Fruit fly (Drosophila melanogaster) whole organism, embryonic: ENCODE data around the gene CG44362.

Source experiments
- Ada2b ChIP-seq: fragments of 200-800 bp; sonication (Bioruptor generic); IDR thresholded peaks from 2 replicates; pipeline ENCODE4 v1.3.6; 2022; ENCODE audit warnings: missing biosample characterization, missing genetic modification characterization
- C15 ChIP-seq: fragments of 200-800 bp; sonication (Bioruptor generic); IDR thresholded peaks from 3 replicates; pipeline ENCODE4 v1.3.6; 2022; ENCODE audit warnings: missing biosample characterization, missing genetic modification characterization
- CG10431 ChIP-seq: fragments of 200-800 bp; sonication (Bioruptor generic); optimal IDR thresholded peaks from 3 replicates; lab custom pipeline; 2018; ENCODE audit warnings: missing biosample characterization, mild to moderate bottlenecking, missing genetic modification characterization
- CG10565 ChIP-seq: fragments of 200-800 bp; sonication (Bioruptor generic); optimal IDR thresholded peaks from 3 replicates; lab custom pipeline; 2016; ENCODE audit warnings: missing biosample characterization, mild to moderate bottlenecking, missing genetic modification characterization
- CG12659 ChIP-seq: fragments of 200-800 bp; sonication (Bioruptor generic); optimal IDR thresholded peaks from 3 replicates; lab custom pipeline; 2017; ENCODE audit warnings: mild to moderate bottlenecking, missing biosample characterization, missing genetic modification reagents, missing genetic modification characterization
- CG16813 ChIP-seq: fragments of 200-800 bp; sonication (Bioruptor generic); IDR thresholded peaks from 3 replicates; pipeline ENCODE4 v1.3.6; 2022; ENCODE audit warnings: missing biosample characterization, missing genetic modification characterization; ENCODE audit not compliant: partially characterized antibody
- CG17912 ChIP-seq: fragments of 200-800 bp; sonication (Bioruptor generic); optimal IDR thresholded peaks from 2 replicates; lab custom pipeline; 2018; ENCODE audit warnings: missing biosample characterization, mild to moderate bottlenecking, missing genetic modification characterization
- CG18599 ChIP-seq: fragments of 200-800 bp; sonication (Bioruptor generic); optimal IDR thresholded peaks from 3 replicates; lab custom pipeline; 2017; ENCODE audit warnings: missing biosample characterization, missing genetic modification characterization, mild to moderate bottlenecking, moderate library complexity, missing genetic modification reagents
- CG30431 ChIP-seq: fragments of 200-800 bp; sonication (Bioruptor generic); optimal IDR thresholded peaks from 2 replicates; lab custom pipeline; 2017; ENCODE audit warnings: missing biosample characterization, missing genetic modification characterization
- CG31388 ChIP-seq: fragments of 200-800 bp; sonication (Bioruptor generic); optimal IDR thresholded peaks from 2 replicates; lab custom pipeline; 2016; ENCODE audit warnings: missing biosample characterization, missing genetic modification characterization
- CG32772 ChIP-seq: fragments of 200-800 bp; sonication (Bioruptor generic); IDR thresholded peaks from 2 replicates; pipeline ENCODE4 v1.3.6; 2022; ENCODE audit warnings: missing biosample characterization, missing genetic modification characterization
- CG34422 ChIP-seq: fragments of 200-800 bp; sonication (Bioruptor generic); IDR thresholded peaks from 3 replicates; pipeline ENCODE4 v1.3.6; 2022; ENCODE audit warnings: missing biosample characterization, missing genetic modification characterization
- CG4328 ChIP-seq: fragments of 200-800 bp; sonication (Bioruptor generic); optimal IDR thresholded peaks from 3 replicates; lab custom pipeline; 2017; ENCODE audit warnings: missing biosample characterization, missing genetic modification reagents, missing genetic modification characterization
- CG6175 ChIP-seq: fragments of 200-800 bp; sonication (Bioruptor generic); IDR thresholded peaks from 3 replicates; pipeline ENCODE4 v1.3.6; 2022; ENCODE audit warnings: missing biosample characterization, missing genetic modification characterization
- CG6791 ChIP-seq: fragments of 200-800 bp; sonication (Bioruptor generic); IDR thresholded peaks from 3 replicates; pipeline ENCODE4 v1.3.6; 2022; ENCODE audit warnings: missing biosample characterization, missing genetic modification characterization; ENCODE audit not compliant: partially characterized antibody
- CG6813 ChIP-seq: fragments of 200-800 bp; sonication (Bioruptor generic); optimal IDR thresholded peaks from 2 replicates; lab custom pipeline; 2017; ENCODE audit warnings: missing biosample characterization, missing genetic modification characterization, mild to moderate bottlenecking, moderate library complexity, missing genetic modification reagents
- CG7745 ChIP-seq: fragments of 200-800 bp; sonication (Bioruptor generic); optimal IDR thresholded peaks from 2 replicates; lab custom pipeline; 2018; ENCODE audit warnings: missing biosample characterization, mild to moderate bottlenecking, missing genetic modification characterization, moderate library complexity
- CG9727 ChIP-seq: fragments of 200-800 bp; sonication (Bioruptor generic); optimal IDR thresholded peaks from 3 replicates; lab custom pipeline; 2017; ENCODE audit warnings: missing biosample characterization, mild to moderate bottlenecking, missing genetic modification characterization
- CkIIα-i1 ChIP-seq: fragments of 200-800 bp; sonication (Bioruptor generic); IDR thresholded peaks from 2 replicates; pipeline ENCODE4 v1.3.6; 2022; ENCODE audit warnings: missing biosample characterization, missing genetic modification characterization
- Dfd ChIP-seq, 2 experiments: fragments of >200 bp; optimal IDR thresholded peaks; 2 replicates each; lab custom pipeline; 2017; ENCODE audit warnings: missing biosample characterization in 2 of 2, missing genetic modification characterization in 2 of 2
- Dll ChIP-seq: fragments of 200-800 bp; sonication (Bioruptor generic); IDR thresholded peaks from 4 replicates; pipeline ENCODE4 v1.3.6; 2022; ENCODE audit warnings: missing biosample characterization, missing genetic modification characterization; ENCODE audit not compliant: partially characterized antibody
- Doc2 ChIP-seq: fragments of 200-800 bp; sonication (Bioruptor generic); IDR thresholded peaks from 2 replicates; pipeline ENCODE4 v1.3.6; 2022; ENCODE audit warnings: missing biosample characterization, missing genetic modification characterization
- Elba2 ChIP-seq: fragments of 200-800 bp; sonication (Bioruptor generic); optimal IDR thresholded peaks from 3 replicates; lab custom pipeline; 2016; ENCODE audit warnings: missing biosample characterization, missing genetic modification characterization
- Gug ChIP-seq: fragments of 200-800 bp; sonication (Bioruptor generic); IDR thresholded peaks from 4 replicates; pipeline ENCODE4 v1.3.6; 2022; ENCODE audit warnings: missing biosample characterization, missing genetic modification characterization
- NC2β ChIP-seq: fragments of 200-800 bp; sonication (Bioruptor generic); optimal IDR thresholded peaks from 2 replicates; lab custom pipeline; 2016; ENCODE audit warnings: missing biosample characterization, missing genetic modification characterization
- Oaz ChIP-seq: fragments of 200-800 bp; sonication (Bioruptor generic); IDR thresholded peaks from 2 replicates; pipeline ENCODE4 v1.3.6; 2022; ENCODE audit warnings: missing biosample characterization, missing genetic modification characterization
- PHDP ChIP-seq: fragments of 200-800 bp; sonication (Bioruptor generic); optimal IDR thresholded peaks from 3 replicates; lab custom pipeline; 2018; ENCODE audit warnings: missing biosample characterization, mild to moderate bottlenecking, missing genetic modification characterization, moderate library complexity
- Poxn ChIP-seq: fragments of 200-800 bp; sonication (Bioruptor generic); IDR thresholded peaks from 2 replicates; pipeline ENCODE4 v1.3.6; 2022; ENCODE audit warnings: missing biosample characterization, missing genetic modification characterization
- Ravus ChIP-seq: fragments of 200-800 bp; sonication (Bioruptor generic); IDR thresholded peaks from 2 replicates; pipeline ENCODE4 v1.3.6; 2022; ENCODE audit warnings: missing biosample characterization, missing genetic modification characterization
- Sox100B ChIP-seq: fragments of 200-800 bp; sonication (Bioruptor generic); optimal IDR thresholded peaks from 3 replicates; lab custom pipeline; 2018; ENCODE audit warnings: missing biosample characterization, mild to moderate bottlenecking, missing genetic modification characterization
- Sry-β ChIP-seq: fragments of 200-800 bp; sonication (Bioruptor generic); optimal IDR thresholded peaks from 2 replicates; lab custom pipeline; 2018; ENCODE audit warnings: missing biosample characterization, mild to moderate bottlenecking, missing genetic modification characterization, moderate library complexity
- az2 ChIP-seq: fragments of 200-800 bp; sonication (Bioruptor generic); optimal IDR thresholded peaks from 3 replicates; lab custom pipeline; 2016; ENCODE audit warnings: missing biosample characterization, missing genetic modification characterization
- crol ChIP-seq: fragments of 200-800 bp; sonication (Bioruptor generic); IDR thresholded peaks from 2 replicates; pipeline ENCODE4 v1.3.6; 2022; ENCODE audit warnings: missing biosample characterization, missing genetic modification characterization
- cwo ChIP-seq: fragments of 200-800 bp; sonication (Bioruptor generic); optimal IDR thresholded peaks from 3 replicates; lab custom pipeline; 2017; ENCODE audit warnings: missing biosample characterization, missing genetic modification characterization, mild to moderate bottlenecking, moderate library complexity, missing genetic modification reagents
- da ChIP-seq: fragments of 200-800 bp; sonication (Bioruptor generic); optimal IDR thresholded peaks from 2 replicates; lab custom pipeline; 2016; ENCODE audit warnings: missing biosample characterization, missing genetic modification characterization
- en ChIP-seq: fragments of 200-800 bp; sonication (Bioruptor generic); optimal IDR thresholded peaks from 2 replicates; lab custom pipeline; 2016; ENCODE audit warnings: missing biosample characterization, missing genetic modification characterization
- fd3F ChIP-seq: fragments of 200-800 bp; sonication (Bioruptor generic); optimal IDR thresholded peaks from 2 replicates; lab custom pipeline; 2018; ENCODE audit warnings: missing biosample characterization, mild to moderate bottlenecking, missing genetic modification characterization, moderate library complexity
- fru ChIP-seq: fragments of >200 bp; optimal IDR thresholded peaks from 2 replicates; lab custom pipeline; 2017
- gem ChIP-seq: fragments of 200-800 bp; sonication (Bioruptor generic); optimal IDR thresholded peaks from 2 replicates; lab custom pipeline; 2019; ENCODE audit warnings: missing biosample characterization, mild to moderate bottlenecking, missing genetic modification characterization, moderate library complexity
- mam ChIP-seq: fragments of 200-800 bp; sonication (Bioruptor generic); optimal IDR thresholded peaks from 3 replicates; lab custom pipeline; 2016; ENCODE audit warnings: missing biosample characterization, missing genetic modification characterization
- oc ChIP-seq: fragments of 200-800 bp; sonication (Bioruptor generic); optimal IDR thresholded peaks from 2 replicates; lab custom pipeline; 2018; ENCODE audit warnings: missing biosample characterization, mild to moderate bottlenecking, missing genetic modification characterization, moderate library complexity
- org-1 ChIP-seq: fragments of 200-800 bp; sonication (Bioruptor generic); optimal IDR thresholded peaks from 2 replicates; lab custom pipeline; 2017; ENCODE audit warnings: missing biosample characterization, missing genetic modification characterization
- p53 ChIP-seq: fragments of 200-800 bp; sonication (Bioruptor generic); optimal IDR thresholded peaks from 2 replicates; lab custom pipeline; 2016; ENCODE audit warnings: missing biosample characterization, missing genetic modification characterization
- pita ChIP-seq: fragments of 200-800 bp; sonication (Bioruptor generic); optimal IDR thresholded peaks from 2 replicates; lab custom pipeline; 2017; ENCODE audit warnings: missing biosample characterization, mild to moderate bottlenecking, missing genetic modification characterization
- sob ChIP-seq: fragments of 200-800 bp; sonication (Bioruptor generic); IDR thresholded peaks from 2 replicates; pipeline ENCODE4 v1.3.6; 2022; ENCODE audit warnings: missing biosample characterization, missing genetic modification characterization
- toy ChIP-seq: fragments of 200-800 bp; sonication (Bioruptor generic); IDR thresholded peaks from 2 replicates; pipeline ENCODE4 v1.3.6; 2022; ENCODE audit warnings: missing biosample characterization, missing genetic modification characterization
- trem ChIP-seq: fragments of 200-800 bp; optimal IDR thresholded peaks from 3 replicates; lab custom pipeline; 2019; ENCODE audit warnings: missing biosample characterization, mild to moderate bottlenecking, missing genetic modification characterization, moderate library complexity
- trh ChIP-seq: fragments of 200-800 bp; sonication (Bioruptor generic); optimal IDR thresholded peaks from 2 replicates; lab custom pipeline; 2016; ENCODE audit warnings: missing biosample characterization, missing genetic modification characterization
- tup ChIP-seq: fragments of 200-800 bp; sonication (Bioruptor generic); optimal IDR thresholded peaks from 2 replicates; lab custom pipeline; 2016; ENCODE audit warnings: missing biosample characterization, mild to moderate bottlenecking, missing genetic modification characterization, moderate library complexity
- tx ChIP-seq: fragments of 200-800 bp; sonication (Bioruptor generic); optimal IDR thresholded peaks from 2 replicates; lab custom pipeline; 2016; ENCODE audit warnings: missing biosample characterization, missing genetic modification characterization
- unpg ChIP-seq: fragments of 200-800 bp; sonication (Bioruptor generic); optimal IDR thresholded peaks from 3 replicates; lab custom pipeline; 2018; ENCODE audit warnings: missing biosample characterization, mild to moderate bottlenecking, missing genetic modification characterization, moderate library complexity

CG44362 gene

DNA sequence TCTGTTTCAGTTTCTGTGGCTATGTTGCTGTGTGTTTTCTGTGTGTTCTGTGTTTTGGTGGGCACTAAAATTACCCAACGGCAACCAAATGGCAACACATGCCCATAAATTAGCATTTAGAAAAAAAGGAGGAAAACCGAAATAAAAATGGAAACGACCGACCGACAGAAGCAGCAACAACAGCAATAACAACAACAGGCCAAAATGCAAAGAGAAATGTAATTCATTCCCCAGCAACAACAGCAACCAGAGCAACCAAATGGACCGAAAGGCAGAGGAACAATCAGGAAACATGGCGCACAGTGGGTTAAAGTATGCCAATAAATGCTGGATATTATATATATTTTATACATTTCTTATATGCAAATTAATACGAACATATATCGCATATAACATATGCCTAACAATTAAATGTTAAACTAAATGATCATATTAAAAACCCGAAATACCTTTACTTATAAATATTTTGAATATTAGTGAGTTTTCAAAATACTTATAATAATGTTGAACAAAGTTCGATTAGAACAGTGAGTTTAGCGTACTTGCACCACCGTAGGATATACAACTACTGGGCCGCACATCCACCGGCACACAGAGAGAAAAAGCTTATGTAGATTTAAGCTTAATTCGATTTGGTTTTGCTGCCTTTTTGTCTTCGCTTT is 8.2 kb upstream of the CG44362 start (continued):
- TF ChIP-seq cwo (GFP tag; lab: Kevin White, UChicago), result peak; percentile 35
- TF ChIP-seq Dll (GFP tag; lab: Robert Waterston, UW), result no peak
- TF ChIP-seq CG7745 (tag; lab: Kevin White, UChicago), result no peak
- TF ChIP-seq pita, result no peak
- peak; percentile 9 for TF ChIP-seq org-1
- TF ChIP-seq CG17912, result no peak
- peak; percentile 56 for TF ChIP-seq unpg
- no peak for TF ChIP-seq sob
- no peak for TF ChIP-seq CG6175 (GFP tag; lab: Robert Waterston, UW)
- no peak for TF ChIP-seq fru (lab: Kevin White, UChicago)
- no peak for TF ChIP-seq CG31388 (GFP tag; lab: Kevin White, UChicago)
- no peak for TF ChIP-seq tx (GFP tag; lab: Kevin White, UChicago)
- no peak for TF ChIP-seq mam
- no peak for TF ChIP-seq CG30431 (GFP tag; lab: Kevin White, UChicago)
- TF ChIP-seq Elba2 (GFP tag; lab: Kevin White, UChicago), result no peak
- no peak for TF ChIP-seq trem (tag; lab: Kevin White, UChicago)
- TF ChIP-seq en (GFP tag; lab: Kevin White, UChicago), result no peak
- peak; percentile 36 for TF ChIP-seq oc (tag; lab: Kevin White, UChicago)
- TF ChIP-seq Sry-β (GFP tag; lab: Kevin White, UChicago), result no peak
- TF ChIP-seq Ada2b (GFP tag; lab: Robert Waterston, UW), result no peak
- no peak for TF ChIP-seq Doc2 (GFP tag; lab: Robert Waterston, UW)
- no peak for TF ChIP-seq CG16813
- peak; percentile 56 for TF ChIP-seq PHDP (tag; lab: Kevin White, UChicago)
- TF ChIP-seq Oaz (GFP tag; lab: Robert Waterston, UW), result 0 out of 2 replicates have a peak, but pooled peaks have one; percentile 25
- peak; percentile 74 for TF ChIP-seq gem
- TF ChIP-seq da (GFP tag; lab: Kevin White, UChicago), result no peak
- no peak for TF ChIP-seq trh (GFP tag; lab: Kevin White, UChicago)
- peak; percentile 4 for TF ChIP-seq az2 (GFP tag; lab: Kevin White, UChicago)
- TF ChIP-seq CG10565 (GFP tag; lab: Kevin White, UChicago), result no peak
- no peak for TF ChIP-seq CG10431
- TF ChIP-seq CG18599 (GFP tag; lab: Kevin White, UChicago), result peak; percentile 34
- TF ChIP-seq CG34422 (GFP tag; lab: Robert Waterston, UW), result 0 out of 3 replicates have a peak, but pooled peaks have one; percentile 20
- no peak for TF ChIP-seq Poxn
- TF ChIP-seq Gug (GFP tag; lab: Robert Waterston, UW), result no peak
- no peak for TF ChIP-seq fd3F (GFP tag; lab: Kevin White, UChicago)
- TF ChIP-seq CG32772 (GFP tag; lab: Robert Waterston, UW), result peak; percentile 41; the same call in 1 of the 2 replicates
- TF ChIP-seq CG4328, result no peak
- no peak for TF ChIP-seq C15 (GFP tag; lab: Robert Waterston, UW)
- TF ChIP-seq NC2β (GFP tag; lab: Kevin White, UChicago), result no peak
- no peak for TF ChIP-seq crol (GFP tag; lab: Robert Waterston, UW)
- no peak for TF ChIP-seq CkIIα-i1 (GFP tag; lab: Robert Waterston, UW)
- TF ChIP-seq Dfd (GFP tag; optimal IDR thresholded peaks at IDR 0.05; lab: Kevin White, UChicago), result no peak
- TF ChIP-seq CG6791 (GFP tag; lab: Robert Waterston, UW), result no peak
- TF ChIP-seq toy, result no peak
- no peak for TF ChIP-seq CG6813 (GFP tag; lab: Kevin White, UChicago)
- TF ChIP-seq tup (GFP tag; lab: Kevin White, UChicago), result no peak
- TF ChIP-seq p53, result no peak
- TF ChIP-seq CG12659, result peak; percentile 45
- peak; percentile 46 for TF ChIP-seq CG9727 (GFP tag; lab: Kevin White, UChicago)
- TF ChIP-seq Ravus (GFP tag; lab: Robert Waterston, UW), result no peak; the same call in 1 of the 2 replicates
- peak; percentile 46 for TF ChIP-seq Sox100B (GFP tag; lab: Kevin White, UChicago)
